Worm (Caenorhabditis elegans): Measurements from ENCODE around the gene mdt-4.

mdt-4 gene

DNA sequence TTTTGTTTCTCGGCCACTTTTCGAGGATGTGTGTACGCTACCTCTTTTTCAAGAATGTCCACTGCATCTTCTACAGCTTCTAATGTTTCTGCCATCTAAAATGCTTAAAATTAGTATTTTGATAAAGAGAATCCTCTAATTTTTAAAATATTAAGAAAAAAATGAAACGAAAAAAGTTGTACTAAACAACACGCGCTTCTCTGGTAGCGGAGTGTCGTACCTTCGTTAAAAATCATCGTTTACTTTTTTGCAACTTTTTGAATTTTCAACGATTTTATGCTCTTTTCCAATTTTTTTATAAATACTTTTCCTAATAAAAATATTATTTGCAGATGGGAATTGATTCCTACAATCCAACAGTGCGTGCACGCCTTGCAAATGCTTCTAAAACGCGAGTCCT is 1.9 kb upstream of the mdt-4 start, which contains the start of the genes gldi-11 and ZK546.2:
Gene gldi-11, minus strand, starts transcription at position 95 of the 400 bp plus-strand sequence.
Gene ZK546.2, plus strand, starts transcription at position 333 of the 400 bp plus-strand sequence.
- TF ChIP-seq F49E8.2 (tag; optimal IDR thresholded peaks at IDR 0.05; ENCODE audit: borderline replicate concordance) (no peak), T20F7.1 (GFP tag; optimal IDR thresholded peaks at IDR 0.05) (peak; percentile 90), ceh-82 (tag; optimal IDR thresholded peaks at IDR 0.05) (no peak), ceh-62 (tag; optimal IDR thresholded peaks at IDR 0.05) (no peak), lsy-2 (tag; optimal IDR thresholded peaks at IDR 0.05) (peak in 1 of 2 experiments; percentile 41), nhr-102 (tag; optimal IDR thresholded peaks at IDR 0.05) (no peak), aha-1 (tag) (peak; percentile 84)

DNA sequence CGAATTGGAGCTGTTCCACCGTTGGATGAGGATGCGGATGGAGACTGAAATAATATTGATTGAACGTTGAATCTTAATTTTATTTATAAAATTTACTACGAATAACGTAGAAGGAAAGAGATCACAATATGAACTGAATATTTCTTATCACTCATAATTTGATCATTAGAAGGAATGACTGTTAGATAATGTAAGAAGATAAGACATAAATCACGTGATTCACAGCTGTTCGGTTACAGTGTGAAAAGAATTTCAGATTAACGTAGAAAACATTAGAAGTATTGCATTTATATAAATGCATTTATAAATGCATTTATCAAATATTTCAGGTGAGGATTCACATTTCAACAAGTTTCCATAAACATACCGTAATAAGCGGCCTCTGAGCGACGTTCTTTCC is 920 bp downstream of the mdt-4 start:
- TF ChIP-seq nhr-28 (tag; optimal IDR thresholded peaks at IDR 0.05) (peak; percentile 57), hmg-1.1 (GFP tag; IDR thresholded peaks at IDR 0.05) (no peak), ceh-82 (tag; optimal IDR thresholded peaks at IDR 0.05) (no peak), mxl-3 (GFP tag; optimal IDR thresholded peaks at IDR 0.05) (no peak), nhr-41 (GFP tag; IDR thresholded peaks at IDR 0.05) (no peak), fkh-10 (GFP tag; optimal IDR thresholded peaks at IDR 0.05) (no peak), F44E2.7 (GFP tag; IDR thresholded peaks at IDR 0.05) (no peak), duxl-1 (tag; optimal IDR thresholded peaks at IDR 0.05; ENCODE audit: poor library complexity) (no peak), ZK546.5 (tag; optimal IDR thresholded peaks at IDR 0.05) (no peak), lsy-2 (tag; optimal IDR thresholded peaks at IDR 0.05) (no peak), arid-1 (GFP tag; conservative IDR thresholded peaks at IDR 0.05) (no peak), nhr-10 (tag; optimal IDR thresholded peaks at IDR 0.05) (no peak), dmd-6 (GFP tag; IDR thresholded peaks at IDR 0.05) (peak; percentile 79), mdt-29 (GFP tag; IDR thresholded peaks at IDR 0.05) (no peak), lin-29 (GFP tag; IDR thresholded peaks at IDR 0.05) (no peak), zip-2 (tag; optimal IDR thresholded peaks at IDR 0.05) (no peak), nhr-42 (GFP tag; IDR thresholded peaks at IDR 0.05) (no peak), hlh-11 (tag; optimal IDR thresholded peaks at IDR 0.05) (peak; percentile 82), dve-1 (tag; optimal IDR thresholded peaks at IDR 0.05; ENCODE audit: insufficient read depth) (peak; percentile 84), php-3 (GFP tag; IDR thresholded peaks at IDR 0.05) (no peak), ceh-62 (tag; optimal IDR thresholded peaks at IDR 0.05) (no peak), hlh-30 (tag; optimal IDR thresholded peaks at IDR 0.05; ENCODE audit: insufficient read depth) (peak; percentile 56), daf-16 (GFP tag; optimal IDR thresholded peaks at IDR 0.05) (no peak), daf-16 (tag; optimal IDR thresholded peaks at IDR 0.05) (peak; percentile 9), zip-11 (GFP tag; IDR thresholded peaks at IDR 0.05) (no peak), attf-4 (tag; optimal IDR thresholded peaks at IDR 0.05) (no peak), rbr-2 (tag; optimal IDR thresholded peaks at IDR 0.05) (no peak), nhr-77 (tag; optimal IDR thresholded peaks at IDR 0.05) (peak; percentile 27), spr-3 (GFP tag; optimal IDR thresholded peaks at IDR 0.05) (no peak), skn-1 (tag; optimal IDR thresholded peaks at IDR 0.05) (no peak), daf-19 (GFP tag; conservative IDR thresholded peaks at IDR 0.05) (no peak), sdz-12 (GFP tag; optimal IDR thresholded peaks at IDR 0.05) (no peak), ztf-7 (tag; optimal IDR thresholded peaks at IDR 0.05) (peak; percentile 27), gei-8 (GFP tag; optimal IDR thresholded peaks at IDR 0.05) (no peak), pqm-1 (tag; optimal IDR thresholded peaks at IDR 0.05) (peak; percentile 73), ztf-11 (tag; optimal IDR thresholded peaks at IDR 0.05) (no peak), jun-1 (tag; optimal IDR thresholded peaks at IDR 0.05) (no peak), nhr-25 (tag; optimal IDR thresholded peaks at IDR 0.05; ENCODE audit: borderline replicate concordance, insufficient read depth) (no peak), mes-2 (tag; optimal IDR thresholded peaks at IDR 0.05; ENCODE audit: poor library complexity, severe bottlenecking) (no peak), nhr-76 (tag; optimal IDR thresholded peaks at IDR 0.05) (no peak), mdl-1 (tag; optimal IDR thresholded peaks at IDR 0.05) (no peak), dmd-9 (GFP tag; IDR thresholded peaks at IDR 0.05) (no peak), unc-39 (tag; optimal IDR thresholded peaks at IDR 0.05) (no peak), Y75B8A.6 (GFP tag; IDR thresholded peaks at IDR 0.05) (no peak), T20F7.1 (GFP tag; optimal IDR thresholded peaks at IDR 0.05) (peak; percentile 12), lin-1 (GFP tag; IDR thresholded peaks at IDR 0.05) (0 out of 2 replicates have a peak, but pooled peaks have one; percentile 28), aha-1 (tag) (no peak)
